Fruit fly (Drosophila melanogaster) whole organism, embryonic: ENCODE data around the gene mmy.

Experiments
- Bdp1 ChIP-seq: fragments of 200-800 bp; sonication (Bioruptor generic); optimal IDR thresholded peaks from 3 replicates; lab custom pipeline; 2016; ENCODE audit warnings: missing biosample characterization, missing genetic modification characterization
- Bgb ChIP-seq: fragments of 200-800 bp; sonication (Bioruptor generic); IDR thresholded peaks from 2 replicates; pipeline ENCODE4 v1.3.6; 2022; ENCODE audit warnings: missing biosample characterization, missing genetic modification characterization; ENCODE audit not compliant: partially characterized antibody
- CG10979 ChIP-seq: fragments of 200-800 bp; sonication (Bioruptor generic); optimal IDR thresholded peaks from 2 replicates; lab custom pipeline; 2018; ENCODE audit warnings: missing biosample characterization, mild to moderate bottlenecking, missing genetic modification characterization, moderate library complexity
- CG11696 ChIP-seq: fragments of 200-800 bp; sonication (Bioruptor generic); IDR thresholded peaks from 2 replicates; pipeline ENCODE4 v1.3.6; 2022; ENCODE audit warnings: missing biosample characterization, missing genetic modification characterization
- CG12071 ChIP-seq: fragments of 200-800 bp; sonication (Bioruptor generic); optimal IDR thresholded peaks from 3 replicates; lab custom pipeline; 2018; ENCODE audit warnings: missing biosample characterization, mild to moderate bottlenecking, missing genetic modification characterization
- CG12391 ChIP-seq: fragments of 200-800 bp; sonication (Bioruptor generic); optimal IDR thresholded peaks from 3 replicates; lab custom pipeline; 2018; ENCODE audit warnings: missing biosample characterization, mild to moderate bottlenecking, missing genetic modification characterization, moderate library complexity
- CG12942 ChIP-seq: fragments of 200-800 bp; sonication (Bioruptor generic); optimal IDR thresholded peaks from 3 replicates; lab custom pipeline; 2016; ENCODE audit warnings: missing biosample characterization, missing genetic modification characterization
- CG13424 ChIP-seq: fragments of 200-800 bp; sonication (Bioruptor generic); optimal IDR thresholded peaks from 2 replicates; lab custom pipeline; 2019; ENCODE audit warnings: missing biosample characterization, mild to moderate bottlenecking, missing genetic modification characterization, moderate library complexity
- CG13624 ChIP-seq: fragments of 200-800 bp; sonication (Bioruptor generic); optimal IDR thresholded peaks from 2 replicates; lab custom pipeline; 2016; ENCODE audit warnings: missing biosample characterization, missing genetic modification characterization
- CG17186 ChIP-seq: fragments of 200-800 bp; sonication (Bioruptor generic); optimal IDR thresholded peaks from 3 replicates; lab custom pipeline; 2017; ENCODE audit warnings: missing biosample characterization, missing genetic modification reagents, missing genetic modification characterization
- CG17829 ChIP-seq: fragments of 200-800 bp; optimal IDR thresholded peaks from 2 replicates; lab custom pipeline; 2019; ENCODE audit warnings: missing biosample characterization, mild to moderate bottlenecking, missing genetic modification characterization, moderate library complexity
- CG2712 ChIP-seq: fragments of 200-800 bp; optimal IDR thresholded peaks from 3 replicates; lab custom pipeline; 2019; ENCODE audit warnings: missing biosample characterization, mild to moderate bottlenecking, missing genetic modification characterization, moderate library complexity
- CG31441 ChIP-seq: fragments of 200-800 bp; sonication (Bioruptor generic); IDR thresholded peaks from 2 replicates; pipeline ENCODE4 v1.3.6; 2022; ENCODE audit warnings: missing biosample characterization, missing genetic modification characterization
- CG4328 ChIP-seq: fragments of 200-800 bp; sonication (Bioruptor generic); optimal IDR thresholded peaks from 3 replicates; lab custom pipeline; 2017; ENCODE audit warnings: missing biosample characterization, missing genetic modification reagents, missing genetic modification characterization
- CG4360 ChIP-seq: fragments of 200-800 bp; sonication (Bioruptor generic); IDR thresholded peaks from 2 replicates; pipeline ENCODE4 v1.3.6; 2022; ENCODE audit warnings: missing biosample characterization, missing genetic modification characterization
- CG4617 ChIP-seq: fragments of 200-800 bp; sonication (Bioruptor generic); optimal IDR thresholded peaks from 3 replicates; lab custom pipeline; 2016; ENCODE audit warnings: missing biosample characterization, missing genetic modification characterization, borderline replicate concordance
- CG6765 ChIP-seq: fragments of 200-800 bp; sonication (Bioruptor generic); optimal IDR thresholded peaks from 3 replicates; lab custom pipeline; 2017; ENCODE audit warnings: missing biosample characterization, mild to moderate bottlenecking, missing genetic modification characterization
- CG8281 ChIP-seq: fragments of 200-800 bp; sonication (Bioruptor generic); optimal IDR thresholded peaks from 2 replicates; lab custom pipeline; 2018; ENCODE audit warnings: missing biosample characterization, mild to moderate bottlenecking, missing genetic modification characterization, moderate library complexity
- D19B ChIP-seq: fragments of 200-800 bp; sonication (Bioruptor generic); optimal IDR thresholded peaks from 2 replicates; lab custom pipeline; 2017; ENCODE audit warnings: missing biosample characterization, mild to moderate bottlenecking, missing genetic modification characterization
- Doc2 ChIP-seq: fragments of 200-800 bp; sonication (Bioruptor generic); IDR thresholded peaks from 2 replicates; pipeline ENCODE4 v1.3.6; 2022; ENCODE audit warnings: missing biosample characterization, missing genetic modification characterization
- Dref ChIP-seq: fragments of 200-800 bp; sonication (Bioruptor generic); IDR thresholded peaks from 2 replicates; pipeline ENCODE4 v1.3.6; 2022; ENCODE audit warnings: missing biosample characterization, missing genetic modification characterization
- Ets65A ChIP-seq: fragments of 200-800 bp; sonication (Bioruptor generic); peaks from one replicate; lab custom pipeline; 2016; ENCODE audit warnings: missing biosample characterization, missing genetic modification characterization
- Ets97D ChIP-seq: fragments of 200-800 bp; sonication (Bioruptor generic); optimal IDR thresholded peaks from 3 replicates; lab custom pipeline; 2016; ENCODE audit warnings: missing biosample characterization, missing genetic modification characterization
- HmgZ ChIP-seq: fragments of 200-800 bp; sonication (Bioruptor generic); optimal IDR thresholded peaks from 2 replicates; lab custom pipeline; 2018; ENCODE audit warnings: missing biosample characterization, mild to moderate bottlenecking, missing genetic modification characterization
- Mad ChIP-seq: fragments of 200-800 bp; sonication (Bioruptor generic); optimal IDR thresholded peaks from 2 replicates; lab custom pipeline; 2016; ENCODE audit warnings: missing biosample characterization, missing genetic modification characterization
- Mes4 ChIP-seq: fragments of 200-800 bp; sonication (Bioruptor generic); optimal IDR thresholded peaks from 2 replicates; lab custom pipeline; 2016; ENCODE audit warnings: missing biosample characterization, missing genetic modification characterization
- Nf-YA ChIP-seq: fragments of 200-800 bp; sonication (Bioruptor generic); IDR thresholded peaks from 2 replicates; pipeline ENCODE4 v1.3.6; 2022; ENCODE audit warnings: missing biosample characterization, missing genetic modification characterization
- Rfx ChIP-seq: fragments of 200-800 bp; sonication (Bioruptor generic); IDR thresholded peaks from 2 replicates; pipeline ENCODE4 v1.3.6; 2022; ENCODE audit warnings: missing biosample characterization, missing genetic modification characterization
- Six4 ChIP-seq: fragments of 200-800 bp; sonication (Bioruptor generic); optimal IDR thresholded peaks from 2 replicates; lab custom pipeline; 2016; ENCODE audit warnings: missing biosample characterization, missing genetic modification characterization
- Sox102F ChIP-seq: fragments of 200-800 bp; sonication (Bioruptor generic); optimal IDR thresholded peaks from 2 replicates; lab custom pipeline; 2018; ENCODE audit warnings: missing biosample characterization, mild to moderate bottlenecking, missing genetic modification characterization, moderate library complexity
- Sry-δ ChIP-seq: fragments of 200-800 bp; sonication (Bioruptor generic); optimal IDR thresholded peaks from 2 replicates; lab custom pipeline; 2016; ENCODE audit warnings: missing biosample characterization, missing genetic modification characterization
- bigmax ChIP-seq: fragments of 200-800 bp; sonication (Bioruptor generic); optimal IDR thresholded peaks from 2 replicates; lab custom pipeline; 2018; ENCODE audit warnings: missing biosample characterization, mild to moderate bottlenecking, missing genetic modification characterization
- br ChIP-seq: fragments of >200 bp; optimal IDR thresholded peaks from 2 replicates; lab custom pipeline; 2017
- caup ChIP-seq: fragments of 200-800 bp; sonication (Bioruptor generic); optimal IDR thresholded peaks from 3 replicates; lab custom pipeline; 2017; ENCODE audit warnings: missing biosample characterization, mild to moderate bottlenecking, missing genetic modification characterization, moderate library complexity; ENCODE audit not compliant: severe bottlenecking
- chif ChIP-seq, 2 experiments: fragments of 200-800 bp; sonication (Bioruptor generic); optimal IDR thresholded peaks; 3 replicates each; lab custom pipeline; 2016; ENCODE audit warnings: missing biosample characterization in 2 of 2, missing genetic modification characterization in 2 of 2
- chinmo ChIP-seq: fragments of 200-800 bp; sonication (Bioruptor generic); IDR thresholded peaks from 4 replicates; pipeline ENCODE4 v1.3.6; 2022; ENCODE audit warnings: missing biosample characterization, missing genetic modification characterization; ENCODE audit not compliant: partially characterized antibody
- dimm ChIP-seq: fragments of 200-800 bp; sonication (Bioruptor generic); IDR thresholded peaks from 2 replicates; pipeline ENCODE4 v1.3.6; 2022; ENCODE audit warnings: missing biosample characterization, missing genetic modification characterization
- ftz-f1 ChIP-seq: fragments of 200-800 bp; sonication (Bioruptor generic); optimal IDR thresholded peaks from 2 replicates; lab custom pipeline; 2016; ENCODE audit warnings: missing biosample characterization, missing genetic modification characterization
- fu2 ChIP-seq: fragments of 200-800 bp; sonication (Bioruptor generic); optimal IDR thresholded peaks from 2 replicates; lab custom pipeline; 2016; ENCODE audit warnings: missing biosample characterization, missing genetic modification characterization
- gro ChIP-seq: fragments of 200-800 bp; sonication (Bioruptor generic); optimal IDR thresholded peaks from 2 replicates; lab custom pipeline; 2016; ENCODE audit warnings: missing biosample characterization, missing genetic modification characterization
- h ChIP-seq: fragments of >200 bp; optimal IDR thresholded peaks from 2 replicates; lab custom pipeline; 2017
- hb ChIP-seq: fragments of 200-800 bp; sonication (Bioruptor generic); IDR thresholded peaks from 3 replicates; pipeline ENCODE4 v1.3.6; 2022; ENCODE audit warnings: missing biosample characterization, missing genetic modification characterization; ENCODE audit not compliant: partially characterized antibody
- hkb ChIP-seq, 2 experiments: fragments of 200-800 bp in 1 of 2; fragments of >200 bp in 1 of 2; sonication (Bioruptor generic) in 1 of 2; IDR thresholded peaks in 1 of 2; optimal IDR thresholded peaks in 1 of 2; 2 replicates each; pipeline versions ENCODE4 v1.3.6 to Lab custom; 2017 to 2022; ENCODE audit warnings: missing biosample characterization in 1 of 2, missing genetic modification characterization in 1 of 2
- hth ChIP-seq: fragments of >200 bp; optimal IDR thresholded peaks from 2 replicates; lab custom pipeline; 2017; ENCODE audit warnings: inconsistent platforms
- knrl ChIP-seq: fragments of 200-800 bp; sonication (Bioruptor generic); IDR thresholded peaks from 3 replicates; pipeline ENCODE4 v1.3.6; 2022; ENCODE audit warnings: missing biosample characterization, missing genetic modification characterization; ENCODE audit not compliant: partially characterized antibody
- lmd ChIP-seq: fragments of 200-800 bp; sonication (Bioruptor generic); IDR thresholded peaks from 2 replicates; pipeline ENCODE4 v1.3.6; 2022; ENCODE audit warnings: missing biosample characterization, missing genetic modification characterization
- mirr ChIP-seq: fragments of 200-800 bp; sonication (Bioruptor generic); optimal IDR thresholded peaks from 3 replicates; lab custom pipeline; 2018; ENCODE audit warnings: missing biosample characterization, mild to moderate bottlenecking, missing genetic modification characterization
- oc ChIP-seq: fragments of 200-800 bp; sonication (Bioruptor generic); optimal IDR thresholded peaks from 2 replicates; lab custom pipeline; 2018; ENCODE audit warnings: missing biosample characterization, mild to moderate bottlenecking, missing genetic modification characterization, moderate library complexity
- repo ChIP-seq: fragments of 200-800 bp; sonication (Bioruptor generic); optimal IDR thresholded peaks from 2 replicates; lab custom pipeline; 2016; ENCODE audit warnings: missing biosample characterization, missing genetic modification characterization
- schlank ChIP-seq: fragments of 200-800 bp; sonication (Bioruptor generic); optimal IDR thresholded peaks from 2 replicates; lab custom pipeline; 2018; ENCODE audit warnings: missing biosample characterization, mild to moderate bottlenecking, missing genetic modification characterization
- sug ChIP-seq: fragments of 200-800 bp; optimal IDR thresholded peaks from 2 replicates; lab custom pipeline; 2019; ENCODE audit warnings: missing biosample characterization, mild to moderate bottlenecking, missing genetic modification characterization, moderate library complexity
- tio ChIP-seq: fragments of 200-800 bp; sonication (Bioruptor generic); optimal IDR thresholded peaks from 2 replicates; lab custom pipeline; 2017; ENCODE audit warnings: missing biosample characterization, missing genetic modification characterization, inconsistent platforms

The mmy gene

DNA sequence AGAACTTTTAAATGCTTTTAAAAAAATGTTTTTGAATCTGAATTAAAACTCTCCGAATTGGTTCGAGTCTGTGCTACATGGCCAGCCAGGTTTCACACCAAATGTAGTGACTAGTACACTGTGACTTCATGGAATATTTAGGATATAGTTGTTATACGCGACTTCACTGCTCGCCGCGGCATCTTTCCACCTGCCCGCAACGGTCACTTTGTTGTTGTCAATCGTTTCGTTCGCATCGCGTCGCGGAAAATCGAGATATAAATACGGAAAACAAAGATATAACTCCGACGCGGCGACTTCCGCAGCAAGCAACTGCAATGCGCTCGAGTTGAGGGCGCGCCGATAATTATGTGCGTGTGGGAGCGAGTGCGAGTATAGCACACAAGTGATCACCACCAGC, 24.7 kb upstream of the mmy start, which contains the start of gene CG31637 (continued):
- TF ChIP-seq CG4328 (no peak), CG13424 (tag; lab: Kevin White, UChicago) (no peak), CG12071 (peak; percentile 37), CG8281 (tag; lab: Kevin White, UChicago) (no peak), CG13624 (GFP tag; lab: Kevin White, UChicago) (peak; percentile 61), schlank (tag; lab: Kevin White, UChicago) (no peak), caup (GFP tag; lab: Kevin White, UChicago) (peak; percentile 11), knrl (peak; percentile 42; the same call in 2 of the 3 replicates), Bdp1 (GFP tag; lab: Kevin White, UChicago) (no peak), chinmo (GFP tag; lab: Robert Waterston, UW) (0 out of 4 replicates have a peak, but pooled peaks have one; percentile 55), chif (GFP tag; optimal IDR thresholded peaks at IDR 0.05; lab: Kevin White, UChicago) (no peak), hkb (optimal IDR thresholded peaks at IDR 0.05; lab: Kevin White, UChicago) (no peak), hkb (GFP tag; IDR thresholded peaks at IDR 0.05; lab: Robert Waterston, UW) (0 out of 2 replicates have a peak, but pooled peaks have one; percentile 13), hb (GFP tag; lab: Robert Waterston, UW) (no peak), mirr (GFP tag; lab: Kevin White, UChicago) (peak; percentile 16), sug (tag; lab: Kevin White, UChicago) (peak; percentile 49), CG12391 (tag; lab: Kevin White, UChicago) (peak; percentile 12), Bgb (GFP tag; lab: Robert Waterston, UW) (peak; percentile 32; the same call in 1 of the 2 replicates), CG12942 (GFP tag; lab: Kevin White, UChicago) (no peak), br (no peak), CG2712 (tag; lab: Kevin White, UChicago) (peak; percentile 37), CG31441 (GFP tag; lab: Robert Waterston, UW) (peak; percentile 59; the same call in 1 of the 2 replicates), HmgZ (tag; lab: Kevin White, UChicago) (peak; percentile 64), D19B (GFP tag; lab: Kevin White, UChicago) (no peak), tio (GFP tag; lab: Kevin White, UChicago) (no peak), Dref (GFP tag; lab: Robert Waterston, UW) (peak; percentile 44), repo (GFP tag; lab: Kevin White, UChicago) (no peak), CG10979 (tag; lab: Kevin White, UChicago) (no peak), Ets65A (peak; percentile 82), ftz-f1 (peak; percentile 9), CG6765 (peak; percentile 23), CG11696 (GFP tag; lab: Robert Waterston, UW) (no peak), dimm (GFP tag; lab: Robert Waterston, UW) (no peak), lmd (GFP tag; lab: Robert Waterston, UW) (no peak), Sry-δ (GFP tag; lab: Kevin White, UChicago) (peak; percentile 56), oc (tag; lab: Kevin White, UChicago) (no peak), fu2 (GFP tag; lab: Kevin White, UChicago) (no peak), Ets97D (GFP tag; lab: Kevin White, UChicago) (peak; percentile 81), CG4360 (GFP tag; lab: Robert Waterston, UW) (no peak), CG17829 (tag; lab: Kevin White, UChicago) (peak; percentile 74), gro (peak; percentile 63), Doc2 (GFP tag; lab: Robert Waterston, UW) (no peak), Nf-YA (GFP tag; lab: Robert Waterston, UW) (no peak), bigmax (GFP tag; lab: Kevin White, UChicago) (no peak), CG17186 (GFP tag; lab: Kevin White, UChicago) (peak; percentile 51), CG4617 (GFP tag; lab: Kevin White, UChicago) (peak; percentile 50), Sox102F (GFP tag; lab: Kevin White, UChicago) (no peak), hth (lab: Kevin White, UChicago) (no peak), Mes4 (GFP tag; lab: Kevin White, UChicago) (no peak), Rfx (GFP tag; lab: Robert Waterston, UW) (peak; percentile 60), Mad (peak; percentile 19), Six4 (GFP tag; lab: Kevin White, UChicago) (no peak), h (lab: Kevin White, UChicago) (no peak)
